Worm (Caenorhabditis elegans) whole organism, L4 larva: ENCODE data around the gene F48D6.4.

Source experiments
- F49E8.2 ChIP-seq: sonication (generic microtip); optimal IDR thresholded peaks from 2 replicates; lab custom pipeline; 2016; ENCODE audit warnings: missing compliant biosample characterization, mild to moderate bottlenecking, missing genetic modification characterization, borderline replicate concordance
- Y75B8A.6 ChIP-seq: fragments of 200-800 bp; sonication (Bioruptor generic); IDR thresholded peaks from 2 replicates; pipeline ENCODE4 v1.3.6; 2022; ENCODE audit warnings: missing genetic modification reagents, missing genetic modification characterization, missing compliant biosample characterization
- dmd-6 ChIP-seq: fragments of 200-800 bp; sonication (Bioruptor generic); IDR thresholded peaks from 2 replicates; pipeline ENCODE4 v1.3.6; 2022; ENCODE audit warnings: missing genetic modification reagents, missing genetic modification characterization, missing compliant biosample characterization
- fkh-10 ChIP-seq: fragments of 150-350 bp; optimal IDR thresholded peaks from 2 replicates; lab custom pipeline; 2014; ENCODE audit warnings: missing biosample characterization, missing genetic modification reagents, missing genetic modification characterization
- lin-13 ChIP-seq: fragments of 150-350 bp; optimal IDR thresholded peaks from 2 replicates; lab custom pipeline; 2014; ENCODE audit warnings: missing biosample characterization, missing genetic modification reagents, missing genetic modification characterization
- mdl-1 ChIP-seq, 2 experiments: fragments of 150-350 bp in 1 of 2; sonication (generic microtip) in 1 of 2; optimal IDR thresholded peaks; 2 replicates each; lab custom pipeline; 2014 to 2017; ENCODE audit warnings: missing biosample characterization in 2 of 2, missing genetic modification characterization in 2 of 2
- nhr-10 ChIP-seq: fragments of 150-350 bp; optimal IDR thresholded peaks from 2 replicates; lab custom pipeline; 2014; ENCODE audit warnings: missing biosample characterization, missing genetic modification characterization
- nhr-77 ChIP-seq: fragments of 150-350 bp; optimal IDR thresholded peaks from 2 replicates; lab custom pipeline; 2014; ENCODE audit warnings: missing biosample characterization, missing genetic modification characterization

DNA sequence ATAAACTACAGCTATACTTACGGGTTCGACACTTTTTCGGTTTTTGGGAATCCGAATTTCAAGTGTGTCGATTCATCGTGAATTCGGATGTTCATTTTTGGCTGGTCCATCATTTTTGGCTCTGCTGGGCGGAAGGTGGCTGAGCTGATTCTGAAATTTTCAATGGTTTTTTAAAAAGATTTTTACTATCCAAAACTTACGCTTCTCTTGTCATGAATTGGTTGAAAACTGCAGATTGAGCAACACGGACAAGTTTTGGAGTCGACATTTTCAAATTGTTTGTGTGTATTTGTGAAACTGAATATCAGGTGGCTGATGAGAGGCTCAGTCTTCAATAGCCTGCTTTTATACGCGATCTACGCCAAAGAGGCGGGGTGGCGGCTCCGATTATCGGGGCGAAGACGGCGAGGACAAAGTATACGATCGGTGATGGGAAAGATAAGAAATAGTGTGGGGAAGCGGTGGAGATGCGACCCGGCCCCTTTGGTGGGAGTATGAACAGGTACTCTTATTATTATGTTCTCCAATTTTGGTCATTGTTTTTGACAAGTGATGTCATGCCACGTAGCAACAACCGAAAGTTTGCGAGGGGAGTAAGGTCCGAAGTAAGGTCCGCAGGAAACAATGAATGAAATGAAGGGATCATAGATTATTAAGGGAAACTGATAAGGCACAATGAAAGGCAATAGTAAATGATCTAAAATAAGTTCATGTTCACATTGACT is at the start of gene F48D6.4:
- TF ChIP-seq F49E8.2 (no peak), fkh-10 (GFP tag; lab: Kevin White, UChicago) (no peak), dmd-6 (GFP tag; lab: Robert Waterston, UW) (no peak; the same call in 1 of the 2 replicates), nhr-77 (tag; lab: Kevin White, UChicago) (no peak), Y75B8A.6 (GFP tag; lab: Robert Waterston, UW) (no peak), mdl-1 (tag; optimal IDR thresholded peaks at IDR 0.05; lab: Kevin White, UChicago) (no peak), lin-13 (GFP tag; lab: Kevin White, UChicago) (no peak), nhr-10 (tag; lab: Kevin White, UChicago) (no peak)
